Fruit fly (Drosophila melanogaster) Kc167 (cell line): Measurements from ENCODE around the gene Nepl7.

Source experiments
- Myc ChIP-seq: fragments of >200 bp; optimal IDR thresholded peaks from 2 replicates; lab custom pipeline; 2017; ENCODE audit warnings: missing external identifiers
- Sin3A ChIP-seq: fragments of >200 bp; optimal IDR thresholded peaks from 2 replicates; lab custom pipeline; 2018; ENCODE audit warnings: missing external identifiers
- h ChIP-seq: fragments of >200 bp; optimal IDR thresholded peaks from 3 replicates; lab custom pipeline; 2018; ENCODE audit warnings: missing external identifiers
- insv ChIP-seq: fragments of >200 bp; optimal IDR thresholded peaks from 3 replicates; lab custom pipeline; 2018; ENCODE audit warnings: missing external identifiers
- psq ChIP-seq: fragments of >200 bp; optimal IDR thresholded peaks from 2 replicates; lab custom pipeline; 2017; ENCODE audit warnings: missing external identifiers
- ttk ChIP-seq: sonication (Bioruptor generic); optimal IDR thresholded peaks from 2 replicates; lab custom pipeline; 2017; ENCODE audit warnings: missing external identifiers

dm6 chr2L:12707540-12707939 lies 38.0 kb upstream of the Nepl7 start, which contains the start of the genes CG6180 and CG15484:
- TF ChIP-seq Sin3A (lab: Kevin White, UChicago) (no peak), h (lab: Kevin White, UChicago) (no peak), psq (lab: Kevin White, UChicago) (no peak), ttk (lab: Kevin White, UChicago) (no peak), Myc (no peak), insv (lab: Kevin White, UChicago) (no peak)
